Worm (Caenorhabditis elegans) whole organism, late embryonic: ENCODE results near the gene T08B6.4.

Source experiments
- C08G9.2 ChIP-seq: sonication (generic microtip); optimal IDR thresholded peaks from 2 replicates; lab custom pipeline; 2016; ENCODE audit warnings: mild to moderate bottlenecking, missing genetic modification characterization, moderate library complexity, missing compliant biosample characterization
- F13H6.1 ChIP-seq: sonication (generic microtip); optimal IDR thresholded peaks from 2 replicates; lab custom pipeline; 2016; ENCODE audit warnings: missing genetic modification characterization, missing compliant biosample characterization
- K02D7.2 ChIP-seq: sonication (generic microtip); optimal IDR thresholded peaks from 2 replicates; lab custom pipeline; 2017; ENCODE audit warnings: mild to moderate bottlenecking, missing genetic modification characterization, missing compliant biosample characterization
- ceh-22 ChIP-seq: sonication (generic microtip); optimal IDR thresholded peaks from 2 replicates; lab custom pipeline; 2017; ENCODE audit warnings: missing biosample characterization, missing genetic modification characterization
- elt-2 ChIP-seq: sonication (generic microtip); optimal IDR thresholded peaks from 2 replicates; lab custom pipeline; 2016; ENCODE audit warnings: missing genetic modification reagents, missing genetic modification characterization, missing compliant biosample characterization
- hlh-30 ChIP-seq: sonication (generic microtip); optimal IDR thresholded peaks from 2 replicates; lab custom pipeline; 2017; ENCODE audit warnings: antibody characterized with exemption, missing genetic modification characterization, missing compliant biosample characterization; ENCODE audit not compliant: insufficient read depth
- lim-6 ChIP-seq: sonication (generic microtip); optimal IDR thresholded peaks from 2 replicates; lab custom pipeline; 2016; ENCODE audit warnings: missing genetic modification characterization, missing compliant biosample characterization
- lin-11 ChIP-seq: fragments of 200-800 bp; sonication (Bioruptor generic); optimal IDR thresholded peaks from 2 replicates; lab custom pipeline; 2018; ENCODE audit warnings: mild to moderate bottlenecking, missing genetic modification characterization, missing compliant biosample characterization
- pha-4 ChIP-seq: fragments of 150-350 bp; optimal IDR thresholded peaks from 2 replicates; lab custom pipeline; 2018; ENCODE audit warnings: missing biosample characterization, missing genetic modification reagents, missing genetic modification characterization
- pqm-1 ChIP-seq: sonication (generic microtip); optimal IDR thresholded peaks from 2 replicates; lab custom pipeline; 2016; ENCODE audit warnings: missing genetic modification characterization, missing compliant biosample characterization
- rnt-1 ChIP-seq: sonication (generic microtip); optimal IDR thresholded peaks from 2 replicates; lab custom pipeline; 2016; ENCODE audit warnings: missing genetic modification characterization, missing compliant biosample characterization
- sdc-2 ChIP-seq: sonication (generic microtip); optimal IDR thresholded peaks from 2 replicates; lab custom pipeline; 2016; ENCODE audit warnings: missing genotype, missing genetic modification characterization, missing compliant biosample characterization
- tbx-7 ChIP-seq: sonication (generic microtip); optimal IDR thresholded peaks from 2 replicates; lab custom pipeline; 2016; ENCODE audit warnings: missing genotype, missing genetic modification characterization, missing compliant biosample characterization

DNA sequence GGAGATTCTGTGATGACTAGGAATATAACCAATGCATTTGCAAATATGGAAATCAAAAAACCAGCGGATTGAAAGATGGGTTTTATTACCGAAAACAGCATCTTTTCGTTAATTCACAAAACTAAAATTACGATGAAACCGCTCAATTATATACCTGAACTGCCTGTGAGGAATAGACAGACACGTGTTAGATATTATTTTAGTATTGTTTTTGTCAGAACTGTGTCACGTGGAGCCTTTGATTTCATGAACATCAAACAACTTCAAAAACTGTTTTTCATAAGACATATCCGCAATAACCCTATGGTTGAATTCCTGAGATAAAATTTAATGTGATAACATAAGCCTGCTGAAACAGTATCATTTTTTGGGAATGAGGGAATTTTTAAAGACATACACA is 1.5 kb upstream of the T08B6.4 start, which contains the start of gene str-161:
- no peak for TF ChIP-seq elt-2 (tag; lab: Kevin White, UChicago)
- TF ChIP-seq F13H6.1 (tag; lab: Kevin White, UChicago), result no peak
- TF ChIP-seq K02D7.2 (tag; lab: Kevin White, UChicago), result no peak
- TF ChIP-seq pqm-1 (tag; lab: Kevin White, UChicago), result no peak
- no peak for TF ChIP-seq C08G9.2
- no peak for TF ChIP-seq pha-4 (tag; lab: Kevin White, UChicago)
- TF ChIP-seq lim-6 (tag; lab: Kevin White, UChicago), result no peak
- no peak for TF ChIP-seq sdc-2 (tag; lab: Kevin White, UChicago)
- TF ChIP-seq ceh-22 (tag; lab: Kevin White, UChicago), result no peak
- TF ChIP-seq hlh-30, result no peak
- no peak for TF ChIP-seq rnt-1 (tag; lab: Kevin White, UChicago)
- TF ChIP-seq tbx-7 (tag; lab: Kevin White, UChicago), result no peak
- TF ChIP-seq lin-11 (tag; lab: Kevin White, UChicago), result no peak
